Fruit fly (Drosophila melanogaster): Measurements from ENCODE around the gene sea.

sea gene

DNA sequence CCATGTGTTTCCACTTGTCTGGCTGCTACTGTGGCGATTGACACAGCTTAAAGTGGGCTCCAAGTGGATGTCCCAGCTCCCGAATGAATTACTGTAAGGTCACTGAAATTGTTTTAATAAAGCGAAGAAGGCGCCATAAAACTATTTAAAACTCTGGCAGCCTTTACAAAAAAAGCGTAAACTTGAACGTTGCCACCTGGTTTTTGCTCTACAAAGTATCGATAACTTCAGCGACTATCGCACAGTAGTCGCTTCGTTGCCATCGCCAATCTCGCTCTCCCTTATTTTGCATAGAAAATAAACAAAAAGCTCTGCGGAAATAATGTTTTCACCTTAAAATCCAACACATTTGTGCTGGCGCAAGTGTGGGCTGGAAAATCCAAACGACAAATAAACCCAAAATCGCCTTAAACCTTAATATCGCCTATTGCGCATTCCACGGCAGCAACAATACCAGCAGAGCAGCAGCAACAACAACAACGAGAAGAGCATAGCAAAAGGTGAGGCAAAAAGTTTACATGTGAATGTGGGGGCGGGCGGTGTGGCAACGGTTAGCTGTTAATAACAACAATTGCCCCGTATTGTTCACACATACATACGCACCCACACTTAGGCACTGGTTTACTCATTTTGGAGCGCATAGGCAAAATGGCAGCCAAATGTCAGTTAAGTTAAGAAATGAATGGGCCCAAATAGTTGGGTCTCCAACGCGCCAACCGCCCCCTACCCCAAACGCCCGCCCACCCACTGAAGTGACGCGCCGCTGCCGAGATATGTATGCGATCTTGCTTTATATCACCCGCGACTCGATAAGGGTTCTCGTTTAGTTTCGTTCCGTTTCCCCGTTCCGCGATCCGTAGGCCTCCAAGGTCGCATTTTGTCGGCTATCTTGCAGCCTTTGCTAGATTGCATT, 14.7 kb upstream of the sea start, which contains the start of gene wkd:
Gene wkd (plus strand): TSS at position 237 of the 913 bp plus-strand sequence.
- TF ChIP-seq CG17801 (GFP tag; optimal IDR thresholded peaks at IDR 0.05; ENCODE audit: partially characterized antibody) = peak; percentile 14

DNA sequence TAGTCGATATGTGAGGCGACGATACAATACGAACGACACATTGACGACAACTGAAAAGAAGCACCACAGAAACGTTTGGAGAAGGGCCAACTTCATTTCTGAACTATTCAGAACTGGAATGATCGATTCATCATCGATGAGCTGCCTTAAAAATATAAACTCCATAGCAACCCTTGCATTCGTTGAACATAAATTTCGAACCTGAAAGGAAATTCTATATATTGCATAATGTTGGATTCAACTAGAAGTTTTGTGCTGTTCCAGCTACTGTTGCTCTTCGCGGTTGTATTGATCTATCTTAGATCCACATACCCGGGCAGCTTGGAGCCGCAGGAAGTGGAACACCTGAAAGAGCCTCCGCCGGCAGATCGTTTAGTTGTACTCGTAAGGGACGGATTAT, 11.8 kb upstream of the sea start, which contains the start of the genes CG6790 and CG5342:
Gene CG6790 (minus strand): TSS at position 101 of the 400 bp plus-strand sequence.
Gene CG5342 (plus strand): TSS at position 182 of the 400 bp plus-strand sequence.
- TF ChIP-seq CG17801 (GFP tag; optimal IDR thresholded peaks at IDR 0.05; ENCODE audit: partially characterized antibody) = no peak

DNA sequence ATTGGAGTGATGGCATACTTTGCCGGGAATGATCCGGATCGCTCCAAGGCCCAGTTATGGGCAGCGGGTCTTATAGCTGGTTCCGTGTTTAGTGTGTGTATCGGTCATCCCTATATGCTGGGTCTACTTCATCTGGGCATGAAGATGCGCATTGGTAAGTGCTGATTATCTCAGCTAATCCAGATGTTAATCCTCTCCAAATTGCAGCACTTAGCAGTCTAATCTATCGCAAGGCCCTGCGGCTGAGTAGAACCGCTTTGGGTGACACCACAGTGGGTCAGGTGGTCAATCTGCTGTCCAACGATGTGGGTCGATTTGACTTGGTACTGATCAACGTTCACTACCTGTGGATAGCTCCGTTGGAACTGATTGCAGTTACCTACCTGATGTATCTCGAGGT, 4.6 kb upstream of the sea start:
- no peak for TF ChIP-seq CG17801 (GFP tag; optimal IDR thresholded peaks at IDR 0.05; ENCODE audit: partially characterized antibody)

DNA sequence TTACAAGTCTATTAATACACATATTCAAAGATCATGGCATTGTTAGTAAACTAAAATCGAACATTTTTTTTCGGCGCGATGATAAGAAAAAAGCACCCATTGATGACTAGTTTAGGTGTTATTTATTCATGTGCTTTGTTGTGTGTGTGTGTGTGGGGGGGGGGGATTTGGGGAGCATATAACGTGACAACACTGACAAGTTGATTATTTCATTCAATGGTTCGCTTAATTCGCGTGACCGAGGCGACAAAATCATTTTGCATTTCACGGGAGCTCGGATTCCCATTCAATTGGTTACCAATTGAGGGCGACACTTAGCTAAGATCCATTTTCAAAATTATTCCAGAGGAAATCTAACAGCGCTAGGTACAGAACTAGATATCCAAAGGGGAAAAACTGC, 3.1 kb upstream of the sea start:
- no peak for TF ChIP-seq CG17801 (GFP tag; optimal IDR thresholded peaks at IDR 0.05; ENCODE audit: partially characterized antibody)

DNA sequence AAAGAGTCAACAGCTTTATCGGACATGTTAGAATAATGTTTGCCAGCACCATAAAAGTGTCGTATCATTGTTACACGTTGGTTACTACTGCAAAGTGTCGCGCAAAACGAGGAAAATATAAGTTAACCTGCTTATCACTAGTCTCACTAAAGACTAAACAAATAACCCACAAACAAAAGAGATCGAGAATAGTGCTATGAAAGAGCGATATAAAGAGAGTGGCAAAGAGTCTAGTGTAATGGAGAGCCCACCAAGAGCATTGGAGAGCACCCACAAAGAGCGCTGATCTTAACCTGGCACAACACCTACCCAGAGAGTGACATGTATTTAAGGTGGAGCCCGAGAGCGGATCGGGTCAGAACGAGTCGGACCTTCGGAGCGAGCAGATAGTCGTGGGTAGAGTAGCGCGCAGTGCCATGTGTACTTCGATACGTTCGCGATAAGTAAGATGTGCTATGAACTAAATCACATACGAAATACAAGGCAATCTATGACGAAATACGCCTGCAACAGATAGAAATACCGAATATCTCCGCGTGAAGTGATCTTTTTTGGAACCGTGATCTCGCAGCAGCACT, 2.1 kb upstream of the sea start, which contains the start of gene Mrp4:
Gene Mrp4 (plus strand): TSS at position 378 of the 578 bp plus-strand sequence.
- peak; percentile 78 for TF ChIP-seq CG17801 (GFP tag; optimal IDR thresholded peaks at IDR 0.05; ENCODE audit: partially characterized antibody)

DNA sequence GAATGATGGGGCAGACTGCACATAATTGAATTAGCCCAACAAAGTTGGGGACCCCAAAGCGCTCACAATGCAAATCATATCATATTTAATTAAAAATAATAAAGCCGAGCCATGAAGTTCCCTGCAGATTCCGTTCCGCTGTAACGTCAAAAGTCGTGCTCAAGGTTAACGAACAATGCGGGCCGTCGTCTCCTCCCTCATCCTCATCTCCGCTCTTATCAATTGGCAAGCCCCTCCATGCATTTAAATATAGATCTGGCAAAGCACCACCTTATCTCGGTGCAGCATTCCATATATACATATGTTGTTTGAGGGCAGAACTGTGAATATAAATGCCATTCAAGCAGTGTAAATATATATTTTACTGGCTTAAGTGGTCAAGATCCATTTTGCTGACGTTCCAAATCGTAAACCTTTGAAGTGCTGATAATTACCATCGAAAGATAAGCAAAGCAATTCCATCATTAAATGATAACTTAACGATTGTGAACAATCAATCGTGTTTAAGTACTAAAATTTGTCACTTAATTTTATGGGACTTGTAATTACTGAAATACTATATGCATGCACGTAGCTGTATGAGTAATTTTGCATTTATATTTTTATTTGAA, 2.0 kb downstream of the sea start:
- TF ChIP-seq CG17801 (GFP tag; optimal IDR thresholded peaks at IDR 0.05; ENCODE audit: partially characterized antibody) = no peak

DNA sequence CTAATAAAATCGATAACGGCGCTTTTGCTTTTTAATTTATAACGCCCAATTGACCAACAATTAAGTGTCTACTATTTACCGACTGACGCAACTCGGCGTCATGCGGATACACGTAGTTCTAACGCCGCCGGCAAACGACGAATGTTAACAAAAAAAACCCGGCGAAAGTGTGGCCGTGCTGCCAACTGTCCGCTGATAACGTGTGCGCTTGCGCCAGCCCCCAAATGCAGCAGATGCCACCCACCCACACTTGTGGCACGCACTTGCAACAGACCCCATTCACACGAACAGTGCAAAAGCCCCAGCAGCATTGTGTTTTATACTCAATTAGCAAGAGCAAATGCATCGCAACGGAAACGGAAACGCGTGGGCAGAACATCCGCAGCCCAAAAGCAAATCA, 3.7 kb downstream of the sea start:
- TF ChIP-seq CG17801 (GFP tag; optimal IDR thresholded peaks at IDR 0.05; ENCODE audit: partially characterized antibody) = no peak

DNA sequence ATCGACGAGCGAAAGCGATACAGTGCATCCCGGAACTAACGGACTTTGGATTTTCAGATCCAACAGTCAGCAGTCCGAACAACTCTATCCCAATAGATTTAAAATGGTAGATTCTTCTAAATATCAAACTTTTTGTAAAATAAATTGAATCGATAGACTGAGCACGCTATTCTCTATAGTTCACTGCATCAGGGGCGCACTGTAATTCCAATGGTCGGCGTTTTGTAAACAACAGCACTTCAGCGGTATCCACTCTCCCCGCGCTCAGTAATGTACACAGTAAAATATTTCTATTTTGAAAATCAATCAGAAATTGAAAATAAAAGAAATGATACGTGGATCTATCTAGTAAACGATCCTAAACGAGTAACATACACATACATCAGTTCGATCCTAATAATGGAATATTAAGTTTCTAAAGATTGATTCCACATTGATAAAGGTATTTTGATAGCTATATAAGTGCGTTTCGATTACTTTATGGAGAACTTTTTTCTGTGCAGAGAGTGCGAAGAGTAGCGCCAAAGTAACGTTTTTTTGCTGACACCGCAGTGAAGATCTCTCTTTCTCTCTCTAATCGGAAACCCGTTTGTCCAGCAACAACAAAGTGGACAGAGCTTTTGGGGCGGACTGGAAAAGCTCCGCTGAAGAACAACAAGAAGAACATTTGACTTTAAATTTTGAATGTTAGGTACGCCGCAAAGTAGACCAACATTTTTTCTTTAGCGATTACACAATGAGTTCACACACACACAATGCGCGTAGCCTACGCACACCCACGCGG, 4.3 kb downstream of the sea start:
- peak; percentile 95 for TF ChIP-seq CG17801 (GFP tag; optimal IDR thresholded peaks at IDR 0.05; ENCODE audit: partially characterized antibody)

DNA sequence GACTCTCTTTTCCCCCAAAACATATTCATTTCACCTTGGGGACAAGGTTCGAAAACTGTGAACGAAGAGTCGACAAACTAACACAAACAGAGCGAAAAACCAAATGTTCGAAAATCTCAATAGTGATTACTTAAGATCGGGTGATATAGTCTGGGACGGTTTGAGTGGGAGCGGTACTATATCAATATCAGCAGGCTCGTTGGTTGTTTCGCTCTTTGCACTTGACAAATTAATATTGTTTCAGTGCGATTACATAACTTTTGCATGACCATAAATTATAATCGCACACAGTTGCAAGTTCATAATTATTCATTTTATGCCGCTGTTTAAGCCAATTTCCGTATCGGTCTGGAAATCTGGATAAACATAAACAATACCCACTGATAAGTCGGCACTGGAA, 5.2 kb downstream of the sea start:
- no peak for TF ChIP-seq CG17801 (GFP tag; optimal IDR thresholded peaks at IDR 0.05; ENCODE audit: partially characterized antibody)

DNA sequence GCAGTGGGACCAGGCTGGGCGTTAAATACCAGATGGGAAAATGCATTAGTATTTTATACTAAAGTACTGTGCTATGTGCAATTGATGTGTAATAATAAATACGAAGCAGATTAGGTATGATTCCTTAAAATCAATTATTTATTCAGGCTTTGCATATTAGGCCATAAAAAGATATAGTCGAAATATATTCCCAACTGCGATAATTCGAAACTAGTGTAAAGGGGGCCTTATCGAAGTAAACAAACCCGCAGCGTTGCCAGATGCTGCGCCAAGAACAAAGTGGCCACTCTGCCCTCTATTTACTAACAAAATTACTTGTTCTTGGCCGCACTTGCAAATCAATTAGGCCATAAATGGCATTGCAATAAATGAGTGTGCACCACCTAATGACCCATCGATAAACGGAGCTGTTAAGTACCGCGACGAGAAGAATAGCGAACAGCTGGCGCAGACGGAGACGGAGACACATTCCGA, 9.3 kb downstream of the sea start, which contains the start of gene CG10898:
Gene CG10898 (plus strand): TSS at position 285 of the 474 bp plus-strand sequence.
- peak; percentile 69 for TF ChIP-seq CG17801 (GFP tag; optimal IDR thresholded peaks at IDR 0.05; ENCODE audit: partially characterized antibody)

DNA sequence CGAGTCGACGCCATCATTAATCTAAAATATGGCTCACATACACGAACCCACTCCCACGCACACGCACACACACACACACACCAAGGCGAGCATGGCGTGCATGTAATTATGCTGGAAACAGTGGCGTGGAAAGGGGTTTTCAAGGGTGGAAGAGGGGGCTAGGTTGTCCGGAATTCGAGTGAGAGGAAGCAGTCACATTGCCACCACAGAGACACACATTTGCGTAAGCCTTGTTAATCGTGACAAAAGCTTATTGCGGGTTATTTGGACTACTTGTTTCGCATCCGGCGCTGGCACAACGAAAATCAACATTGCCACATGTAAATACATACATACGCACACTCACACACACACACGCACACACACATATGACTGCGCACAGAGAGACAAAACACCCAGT, 11.9 kb downstream of the sea start:
- TF ChIP-seq CG17801 (GFP tag; optimal IDR thresholded peaks at IDR 0.05; ENCODE audit: partially characterized antibody) = no peak

DNA sequence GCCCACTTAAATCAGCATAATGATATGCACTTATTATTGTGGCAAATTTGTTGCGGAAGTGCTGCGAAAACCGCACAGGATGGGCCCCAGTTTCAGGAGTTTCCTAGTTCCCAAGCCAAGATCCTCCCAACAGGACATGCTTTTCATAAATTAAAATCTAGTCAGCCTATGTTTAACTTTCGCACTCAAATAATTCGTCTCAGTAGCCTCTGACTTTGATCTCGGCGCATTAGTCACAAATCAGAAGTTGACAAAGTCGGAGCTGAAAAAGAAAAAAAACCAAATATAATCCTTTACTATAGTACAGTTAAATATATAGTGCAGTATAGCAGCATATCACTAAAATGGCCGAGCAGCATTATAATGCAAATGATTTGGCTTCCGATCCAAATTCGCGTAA, 13.0 kb downstream of the sea start, which contains the start of gene CG14708:
Gene CG14708 (plus strand): TSS at position 301 of the 400 bp plus-strand sequence.
- TF ChIP-seq CG17801 (GFP tag; optimal IDR thresholded peaks at IDR 0.05; ENCODE audit: partially characterized antibody) = no peak

DNA sequence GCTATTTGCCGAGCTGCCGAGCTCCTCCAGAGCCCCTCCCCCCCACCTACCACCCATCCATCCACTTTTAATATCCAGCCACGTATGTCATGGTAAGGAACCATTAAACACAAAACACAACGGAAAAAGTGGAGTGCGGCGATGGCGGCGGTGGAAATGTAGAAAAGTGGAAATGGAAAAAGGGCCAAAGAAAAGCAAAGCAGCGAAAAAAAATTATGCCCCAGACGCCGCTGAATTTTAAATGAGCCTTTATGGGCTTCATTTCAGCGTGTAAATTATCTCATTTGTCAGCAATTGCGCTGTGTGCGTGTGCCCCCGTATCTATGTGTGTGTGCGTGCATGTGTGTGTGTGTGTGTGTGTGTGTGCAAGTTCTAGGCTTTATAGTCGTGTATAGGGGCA, 15.8 kb downstream of the sea start:
- no peak for TF ChIP-seq CG17801 (GFP tag; optimal IDR thresholded peaks at IDR 0.05; ENCODE audit: partially characterized antibody)

DNA sequence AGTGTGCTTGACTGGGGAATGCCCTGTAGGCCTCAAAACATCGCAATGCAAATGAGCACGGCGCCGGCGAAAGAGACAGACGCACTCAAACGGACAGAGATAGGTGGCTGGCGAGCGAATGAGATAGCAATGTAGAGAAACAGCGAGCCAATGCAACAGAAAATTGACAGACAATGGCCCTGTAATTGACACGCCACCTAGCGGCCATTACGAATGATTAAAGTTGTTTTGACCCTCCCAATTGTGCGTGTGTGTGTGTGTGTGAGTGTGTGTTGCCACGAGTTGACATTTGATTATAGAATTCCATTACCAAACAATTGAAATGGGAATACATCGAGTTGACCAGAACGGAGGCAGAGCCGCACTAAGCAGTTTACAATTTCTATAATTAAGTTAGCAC, 22.7 kb downstream of the sea start:
- TF ChIP-seq CG17801 (GFP tag; optimal IDR thresholded peaks at IDR 0.05; ENCODE audit: partially characterized antibody) = no peak
